Worm (Caenorhabditis elegans) whole organism, midembryonic: ENCODE measurements around the gene F52C12.2.

Experiments
- cog-1 ChIP-seq: sonication (generic microtip); optimal IDR thresholded peaks from 2 replicates; lab custom pipeline; 2016; ENCODE audit warnings: missing genetic modification characterization, missing compliant biosample characterization
- ztf-29 ChIP-seq: fragments of 200-800 bp; sonication (Bioruptor generic); IDR thresholded peaks from 2 replicates; pipeline ENCODE4 v1.3.6; 2022; ENCODE audit warnings: missing genetic modification reagents, missing genetic modification characterization, missing compliant biosample characterization

- TF ChIP-seq cog-1 (tag; lab: Kevin White, UChicago) = no peak
- no peak for TF ChIP-seq ztf-29 (GFP tag; lab: Robert Waterston, UW)
Measured at ce11 chrIV:1979782-1980181, 26.4 kb downstream of the F52C12.2 start, which contains the start of gene Y76B12C.8.
